Fruit fly (Drosophila melanogaster): ENCODE results near the gene CG31327.
A peak's percentile ranks its signal among the peaks of the same experiment; 100 is the strongest.

- no peak for TF ChIP-seq CG4496 (GFP tag; IDR thresholded peaks at IDR 0.05)
- no peak for TF ChIP-seq CG10348 (GFP tag; IDR thresholded peaks at IDR 0.05)
- TF ChIP-seq fd96Ca (GFP tag; IDR thresholded peaks at IDR 0.05): no peak
- TF ChIP-seq CG32121 (GFP tag; IDR thresholded peaks at IDR 0.05): no peak
- TF ChIP-seq CG9948 (tag; optimal IDR thresholded peaks at IDR 0.05): no peak
- TF ChIP-seq EcR (GFP tag; optimal IDR thresholded peaks at IDR 0.05): no peak
- no peak for TF ChIP-seq Ets98B (GFP tag; IDR thresholded peaks at IDR 0.05)
- TF ChIP-seq CG15710 (tag; optimal IDR thresholded peaks at IDR 0.05): no peak
- peak; percentile 52; the same call in 1 of the 2 replicates for TF ChIP-seq CG12605 (GFP tag; IDR thresholded peaks at IDR 0.05)
These were observed 19.2 kb downstream of the CG31327 start for dm6 chr3R:14140912-14141311.
